Fruit fly (Drosophila melanogaster): ENCODE data around the gene CG12213.

Gene CG12213

DNA sequence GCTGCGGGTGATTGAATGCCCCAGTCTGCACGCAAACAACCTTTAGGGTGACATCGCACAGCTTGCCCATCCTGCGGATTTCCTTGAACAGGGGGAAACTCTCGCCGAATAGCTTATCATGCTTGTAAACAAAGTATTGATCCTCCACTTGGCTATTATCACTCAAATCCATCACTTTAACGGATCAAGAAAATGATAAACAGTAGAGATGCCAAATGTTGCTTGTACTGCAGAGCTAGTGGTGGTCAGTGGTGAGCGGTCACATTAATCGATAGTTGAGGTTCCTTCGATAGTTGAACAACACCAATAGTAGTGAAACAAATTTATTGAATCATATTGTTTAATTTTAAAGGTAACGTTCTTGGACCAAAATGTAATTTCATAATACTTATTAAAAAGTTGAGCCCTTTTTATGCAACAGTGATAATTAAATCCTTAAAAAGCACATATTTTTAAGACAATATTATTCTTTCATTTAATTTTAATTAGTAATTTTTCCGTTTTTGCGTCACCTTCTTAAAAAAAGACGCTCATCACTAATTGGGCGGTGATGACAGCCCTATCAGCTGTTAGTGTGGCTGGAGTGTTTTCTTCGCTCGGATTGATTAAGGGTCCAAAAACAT is 42.8 kb upstream of the CG12213 start, which contains the start of the genes KLHL18 and GCC185 (continued):
- no peak for TF ChIP-seq TFAM (GFP tag; optimal IDR thresholded peaks at IDR 0.05)
- no peak for TF ChIP-seq br (optimal IDR thresholded peaks at IDR 0.05)
- TF ChIP-seq CG17186 (GFP tag; optimal IDR thresholded peaks at IDR 0.05), result no peak
- TF ChIP-seq ken (GFP tag; IDR thresholded peaks at IDR 0.05), result 0 out of 3 replicates have a peak, but pooled peaks have one; percentile 61
- TF ChIP-seq NC2β (GFP tag; optimal IDR thresholded peaks at IDR 0.05), result no peak
- TF ChIP-seq trem (tag; optimal IDR thresholded peaks at IDR 0.05), result peak; percentile 83
- peak; percentile 90 for TF ChIP-seq CoRest (tag; optimal IDR thresholded peaks at IDR 0.05)
- peak; percentile 83 for TF ChIP-seq grau (tag; optimal IDR thresholded peaks at IDR 0.05)
- TF ChIP-seq CG11504 (tag; optimal IDR thresholded peaks at IDR 0.05), result peak; percentile 88
- peak in 1 of 2 experiments; percentile 77 for TF ChIP-seq Pdp1 (GFP tag; optimal IDR thresholded peaks at IDR 0.05)
- peak; percentile 71 for TF ChIP-seq CG32532 (GFP tag; IDR thresholded peaks at IDR 0.05)
- peak; percentile 84 for TF ChIP-seq CG6272 (GFP tag; IDR thresholded peaks at IDR 0.05)
- TF ChIP-seq CG18619 (GFP tag; optimal IDR thresholded peaks at IDR 0.05), result peak; percentile 58
- TF ChIP-seq CG30403 (GFP tag; optimal IDR thresholded peaks at IDR 0.05), result peak; percentile 93
- peak; percentile 69 for TF ChIP-seq Fer2 (tag; optimal IDR thresholded peaks at IDR 0.05)
- no peak for TF ChIP-seq Trl (optimal IDR thresholded peaks at IDR 0.05)
- peak; percentile 39 for TF ChIP-seq Trl (GFP tag; optimal IDR thresholded peaks at IDR 0.05)
- peak; percentile 82 for TF ChIP-seq Aef1 (GFP tag; IDR thresholded peaks at IDR 0.05)
- peak; percentile 69; the same call in 1 of the 2 replicates for TF ChIP-seq sna (GFP tag; IDR thresholded peaks at IDR 0.05; ENCODE audit: partially characterized antibody)
- peak; percentile 27 for TF ChIP-seq CG17802 (tag; optimal IDR thresholded peaks at IDR 0.05)
- peak; percentile 33 for TF ChIP-seq cwo (GFP tag; optimal IDR thresholded peaks at IDR 0.05)
- no peak for TF ChIP-seq HLHmδ (GFP tag; optimal IDR thresholded peaks at IDR 0.05)
- no peak for TF ChIP-seq dmrt99B (tag; optimal IDR thresholded peaks at IDR 0.05)
- peak; percentile 80 for TF ChIP-seq CG4617 (GFP tag; optimal IDR thresholded peaks at IDR 0.05; ENCODE audit: borderline replicate concordance)
- no peak for TF ChIP-seq CG12219 (GFP tag; optimal IDR thresholded peaks at IDR 0.05)
- no peak for TF ChIP-seq CG18011 (GFP tag; optimal IDR thresholded peaks at IDR 0.05)
- peak; percentile 49; the same call in 1 of the 3 replicates for TF ChIP-seq CG11560 (tag; IDR thresholded peaks at IDR 0.05)
- peak; percentile 49; the same call in 1 of the 2 replicates for TF ChIP-seq hbn (GFP tag; IDR thresholded peaks at IDR 0.05; ENCODE audit: partially characterized antibody)
- TF ChIP-seq crol (GFP tag; IDR thresholded peaks at IDR 0.05), result no peak
- TF ChIP-seq Optix (GFP tag; IDR thresholded peaks at IDR 0.05), result no peak
- TF ChIP-seq yki (optimal IDR thresholded peaks at IDR 0.05), result no peak
- TF ChIP-seq CG13296 (GFP tag; optimal IDR thresholded peaks at IDR 0.05), result no peak
- peak; percentile 72 for TF ChIP-seq Bgb (GFP tag; IDR thresholded peaks at IDR 0.05; ENCODE audit: partially characterized antibody)
- peak; percentile 100 for TF ChIP-seq CG6689 (GFP tag; IDR thresholded peaks at IDR 0.05)
- TF ChIP-seq Neu2 (GFP tag; optimal IDR thresholded peaks at IDR 0.05; ENCODE audit: borderline replicate concordance), result no peak
- TF ChIP-seq mld (GFP tag; IDR thresholded peaks at IDR 0.05; ENCODE audit: partially characterized antibody), result peak; percentile 19; the same call in 1 of the 3 replicates
- 0 out of 3 replicates have a peak, but pooled peaks have one; percentile 27 for TF ChIP-seq Mrtf (GFP tag; IDR thresholded peaks at IDR 0.05)
- peak; percentile 84 for TF ChIP-seq lilli (GFP tag; optimal IDR thresholded peaks at IDR 0.05)
- peak; percentile 53 to 59 for TF ChIP-seq chif (GFP tag; optimal IDR thresholded peaks at IDR 0.05)
- TF ChIP-seq CG12744 (GFP tag; optimal IDR thresholded peaks at IDR 0.05), result peak; percentile 52
- TF ChIP-seq cato (GFP tag; optimal IDR thresholded peaks at IDR 0.05; ENCODE audit: borderline replicate concordance), result peak; percentile 71
- TF ChIP-seq ro (GFP tag; IDR thresholded peaks at IDR 0.05), result peak; percentile 56
- peak; percentile 83 for TF ChIP-seq CG12155 (GFP tag; optimal IDR thresholded peaks at IDR 0.05)
- TF ChIP-seq CG4854 (GFP tag; optimal IDR thresholded peaks at IDR 0.05), result peak; percentile 50
- TF ChIP-seq al (GFP tag; IDR thresholded peaks at IDR 0.05), result peak; percentile 83
- TF ChIP-seq CG4360 (GFP tag; IDR thresholded peaks at IDR 0.05), result no peak
- peak; percentile 60 for TF ChIP-seq CG8944 (GFP tag; optimal IDR thresholded peaks at IDR 0.05)
- peak; percentile 79 for TF ChIP-seq inv (GFP tag; IDR thresholded peaks at IDR 0.05; ENCODE audit: partially characterized antibody)
- no peak for TF ChIP-seq Eip74EF (GFP tag; optimal IDR thresholded peaks at IDR 0.05)
